Fruit fly (Drosophila melanogaster) whole organism, embryonic: ENCODE results near the gene CG33641.

ENCODE experiments used
- CG17361 ChIP-seq: fragments of 200-800 bp; sonication (Bioruptor generic); IDR thresholded peaks from 3 replicates; pipeline ENCODE4 v1.3.6; 2022; ENCODE audit warnings: missing biosample characterization, missing genetic modification characterization
- CG43689 ChIP-seq: fragments of 200-800 bp; sonication (Bioruptor generic); IDR thresholded peaks from 2 replicates; pipeline ENCODE4 v1.3.6; 2022; ENCODE audit warnings: missing biosample characterization, missing genetic modification characterization
- NC2α ChIP-seq: fragments of 200-800 bp; sonication (Bioruptor generic); optimal IDR thresholded peaks from 2 replicates; lab custom pipeline; 2016; ENCODE audit warnings: missing biosample characterization, missing genetic modification characterization
- maf-S ChIP-seq: fragments of 200-800 bp; sonication (Bioruptor generic); optimal IDR thresholded peaks from 2 replicates; lab custom pipeline; 2016; ENCODE audit warnings: missing biosample characterization, missing genetic modification characterization
- sna ChIP-seq: fragments of 200-800 bp; sonication (Bioruptor generic); IDR thresholded peaks from 2 replicates; pipeline ENCODE4 v1.3.6; 2022; ENCODE audit warnings: missing biosample characterization, missing genetic modification characterization; ENCODE audit not compliant: partially characterized antibody
- usp ChIP-seq: fragments of >200 bp; optimal IDR thresholded peaks from 2 replicates; lab custom pipeline; 2017; ENCODE audit warnings: missing biosample characterization, missing genetic modification characterization
- wdn ChIP-seq: fragments of 200-800 bp; sonication (Bioruptor generic); IDR thresholded peaks from 2 replicates; pipeline ENCODE4 v1.3.6; 2022; ENCODE audit warnings: missing biosample characterization, missing genetic modification characterization

DNA sequence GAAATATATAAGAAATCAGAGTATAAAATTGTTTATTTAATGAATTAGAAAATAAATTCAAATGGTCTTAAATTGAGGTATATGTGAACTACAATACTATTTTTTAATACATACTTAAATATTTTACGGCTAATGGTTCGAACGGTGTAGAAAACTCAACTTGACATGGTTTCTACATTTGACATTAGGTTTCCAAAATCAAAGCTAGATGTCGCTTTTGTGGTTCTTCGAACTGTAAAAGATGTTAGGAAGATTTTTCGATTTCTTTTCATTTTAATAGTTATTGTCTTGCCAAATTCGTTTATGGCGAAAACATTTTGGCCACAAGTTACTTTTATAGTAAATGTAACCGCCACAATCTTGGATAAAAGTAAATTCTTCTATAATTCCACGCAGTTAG lies 28.4 kb upstream of the CG33641 start:
- no peak for TF ChIP-seq CG17361 (GFP tag; lab: Robert Waterston, UW)
- no peak for TF ChIP-seq wdn (GFP tag; lab: Robert Waterston, UW)
- no peak for TF ChIP-seq CG43689 (GFP tag; lab: Robert Waterston, UW)
- TF ChIP-seq usp (GFP tag; lab: Kevin White, UChicago) = no peak
- no peak for TF ChIP-seq NC2α
- TF ChIP-seq sna (GFP tag; lab: Robert Waterston, UW) = no peak
- TF ChIP-seq maf-S (GFP tag; lab: Kevin White, UChicago) = no peak
